Worm (Caenorhabditis elegans) whole organism, mixed stage, embryonic: ENCODE data around the gene scb-1.

Experiments used
- M03D4.4 ChIP-seq: sonication (generic microtip); optimal IDR thresholded peaks from 2 replicates; lab custom pipeline; 2017; ENCODE audit warnings: mild to moderate bottlenecking, missing genetic modification characterization, missing compliant biosample characterization
- bed-3 ChIP-seq: fragments of 200-800 bp; sonication (Bioruptor generic); optimal IDR thresholded peaks from 3 replicates; lab custom pipeline; 2018; ENCODE audit warnings: mild to moderate bottlenecking, missing genetic modification characterization, moderate library complexity, missing compliant biosample characterization
- blmp-1 ChIP-seq: fragments of 150-350 bp; optimal IDR thresholded peaks from 2 replicates; lab custom pipeline; 2014; ENCODE audit warnings: missing biosample characterization, missing genetic modification characterization
- ceh-39 ChIP-seq: fragments of 150-350 bp; optimal IDR thresholded peaks from 2 replicates; lab custom pipeline; 2014; ENCODE audit warnings: missing biosample characterization, missing genetic modification characterization
- ceh-43 ChIP-seq: fragments of 200-800 bp; sonication (Bioruptor generic); optimal IDR thresholded peaks from 2 replicates; lab custom pipeline; 2018; ENCODE audit warnings: mild to moderate bottlenecking, missing genetic modification characterization, moderate library complexity, missing compliant biosample characterization
- ceh-83 ChIP-seq: fragments of 200-800 bp; sonication (Bioruptor generic); optimal IDR thresholded peaks from 2 replicates; lab custom pipeline; 2018; ENCODE audit warnings: mild to moderate bottlenecking, missing genetic modification characterization, missing compliant biosample characterization
- ces-1 ChIP-seq: fragments of 150-350 bp; optimal IDR thresholded peaks from 2 replicates; lab custom pipeline; 2014; ENCODE audit warnings: missing biosample characterization, missing genetic modification reagents, missing genetic modification characterization
- cnd-1 ChIP-seq: fragments of 200-800 bp; sonication (Bioruptor generic); optimal IDR thresholded peaks from 2 replicates; lab custom pipeline; 2018; ENCODE audit warnings: mild to moderate bottlenecking, missing genetic modification characterization, missing compliant biosample characterization
- drap-1 ChIP-seq: fragments of 200-800 bp; sonication (Bioruptor generic); optimal IDR thresholded peaks from 3 replicates; lab custom pipeline; 2018; ENCODE audit warnings: mild to moderate bottlenecking, missing genetic modification characterization, missing compliant biosample characterization
- elt-1 ChIP-seq: sonication (generic microtip); optimal IDR thresholded peaks from 2 replicates; lab custom pipeline; 2017; ENCODE audit warnings: missing genetic modification characterization, mild to moderate bottlenecking, missing compliant biosample characterization, antibody characterized with exemption, moderate library complexity, borderline replicate concordance; ENCODE audit not compliant: insufficient read depth
- elt-3 ChIP-seq: fragments of 150-350 bp; optimal IDR thresholded peaks from 2 replicates; lab custom pipeline; 2014; ENCODE audit warnings: missing biosample characterization, missing genetic modification characterization
- flh-1 ChIP-seq: fragments of 200-800 bp; sonication (Bioruptor generic); optimal IDR thresholded peaks from 2 replicates; lab custom pipeline; 2018; ENCODE audit warnings: mild to moderate bottlenecking, missing genetic modification characterization, moderate library complexity, missing compliant biosample characterization
- ham-2 ChIP-seq: fragments of 200-800 bp; sonication (Bioruptor generic); optimal IDR thresholded peaks from 2 replicates; lab custom pipeline; 2018; ENCODE audit warnings: mild to moderate bottlenecking, missing genetic modification characterization, missing compliant biosample characterization
- hlh-1 ChIP-seq: fragments of 150-350 bp; optimal IDR thresholded peaks from 2 replicates; lab custom pipeline; 2014; ENCODE audit warnings: missing biosample characterization, missing genetic modification reagents, missing genetic modification characterization
- lin-13 ChIP-seq: fragments of 150-350 bp; optimal IDR thresholded peaks from 2 replicates; lab custom pipeline; 2014; ENCODE audit warnings: missing biosample characterization, missing genetic modification characterization
- lin-32 ChIP-seq: fragments of 200-800 bp; sonication (Bioruptor generic); optimal IDR thresholded peaks from 2 replicates; lab custom pipeline; 2018; ENCODE audit warnings: mild to moderate bottlenecking, missing genetic modification characterization, missing compliant biosample characterization
- lsy-2 ChIP-seq: fragments of 150-350 bp; optimal IDR thresholded peaks from 2 replicates; lab custom pipeline; 2014; ENCODE audit warnings: missing biosample characterization, missing genetic modification characterization
- mab-5 ChIP-seq: fragments of 150-350 bp; optimal IDR thresholded peaks from 2 replicates; lab custom pipeline; 2014; ENCODE audit warnings: missing biosample characterization, missing genetic modification characterization
- mep-1 ChIP-seq: fragments of 150-350 bp; optimal IDR thresholded peaks from 2 replicates; lab custom pipeline; 2017; ENCODE audit warnings: missing biosample characterization, missing genetic modification reagents, missing genetic modification characterization, inconsistent platforms
- mls-2 ChIP-seq: sonication (generic microtip); optimal IDR thresholded peaks from 2 replicates; lab custom pipeline; 2016; ENCODE audit warnings: mild to moderate bottlenecking, missing genetic modification characterization, moderate library complexity, missing compliant biosample characterization
- nhr-12 ChIP-seq: fragments of 150-350 bp; optimal IDR thresholded peaks from 2 replicates; lab custom pipeline; 2014; ENCODE audit warnings: missing biosample characterization, missing genetic modification characterization
- nhr-2 ChIP-seq: fragments of 150-350 bp; optimal IDR thresholded peaks from 2 replicates; lab custom pipeline; 2014; ENCODE audit warnings: missing biosample characterization, missing genetic modification characterization
- nhr-237 ChIP-seq: fragments of 150-350 bp; optimal IDR thresholded peaks from 2 replicates; lab custom pipeline; 2014; ENCODE audit warnings: missing biosample characterization, missing genetic modification characterization
- nhr-28 ChIP-seq: fragments of 150-350 bp; optimal IDR thresholded peaks from 2 replicates; lab custom pipeline; 2014; ENCODE audit warnings: missing biosample characterization, missing genetic modification characterization
- nhr-76 ChIP-seq: sonication (generic microtip); optimal IDR thresholded peaks from 2 replicates; lab custom pipeline; 2017; ENCODE audit warnings: missing biosample characterization, missing genetic modification characterization
- pha-4 ChIP-seq: fragments of 150-350 bp; optimal IDR thresholded peaks from 2 replicates; lab custom pipeline; 2018; ENCODE audit warnings: missing biosample characterization, missing genetic modification reagents, missing genetic modification characterization
- sem-2 ChIP-seq: fragments of 200-800 bp; sonication (Bioruptor generic); optimal IDR thresholded peaks from 2 replicates; lab custom pipeline; 2018; ENCODE audit warnings: mild to moderate bottlenecking, missing genetic modification characterization, missing compliant biosample characterization
- snpc-4 ChIP-seq: fragments of 150-350 bp; optimal IDR thresholded peaks from 2 replicates; lab custom pipeline; 2014; ENCODE audit warnings: missing biosample characterization, missing genetic modification characterization
- sptf-1 ChIP-seq: sonication (generic microtip); optimal IDR thresholded peaks from 2 replicates; lab custom pipeline; 2017; ENCODE audit warnings: mild to moderate bottlenecking, missing genetic modification characterization, moderate library complexity, missing compliant biosample characterization
- tbx-8 ChIP-seq: fragments of 200-800 bp; sonication (Bioruptor generic); optimal IDR thresholded peaks from 2 replicates; lab custom pipeline; 2018; ENCODE audit warnings: mild to moderate bottlenecking, missing genetic modification characterization, moderate library complexity, missing compliant biosample characterization
- unc-120 ChIP-seq: sonication (generic microtip); optimal IDR thresholded peaks from 2 replicates; lab custom pipeline; 2017; ENCODE audit warnings: missing genetic modification characterization, missing compliant biosample characterization; ENCODE audit not compliant: poor library complexity, severe bottlenecking
- unc-39 ChIP-seq: fragments of 150-350 bp; optimal IDR thresholded peaks from 2 replicates; lab custom pipeline; 2014; ENCODE audit warnings: missing biosample characterization, missing genetic modification characterization
- unc-62 ChIP-seq: fragments of 150-350 bp; optimal IDR thresholded peaks from 2 replicates; lab custom pipeline; 2014; ENCODE audit warnings: missing biosample characterization, missing genetic modification reagents, missing genetic modification characterization
- zip-8 ChIP-seq: fragments of 150-350 bp; optimal IDR thresholded peaks from 2 replicates; lab custom pipeline; 2014; ENCODE audit warnings: missing biosample characterization, missing genetic modification characterization
- ztf-11 ChIP-seq: fragments of 150-350 bp; optimal IDR thresholded peaks from 2 replicates; lab custom pipeline; 2014; ENCODE audit warnings: missing biosample characterization, missing genetic modification characterization

The scb-1 gene

ce11 chrV:11083691-11084090 is 35.8 kb downstream of the scb-1 start:
- TF ChIP-seq mls-2 (tag; lab: Kevin White, UChicago) (no peak), blmp-1 (tag; lab: Kevin White, UChicago) (no peak), ceh-39 (tag; lab: Kevin White, UChicago) (peak; percentile 26), cnd-1 (tag; lab: Kevin White, UChicago) (no peak), zip-8 (tag; lab: Kevin White, UChicago) (peak; percentile 95), sem-2 (GFP tag; lab: Kevin White, UChicago) (no peak), ham-2 (GFP tag; lab: Kevin White, UChicago) (peak; percentile 21), nhr-28 (tag; lab: Kevin White, UChicago) (no peak), elt-1 (peak; percentile 24), nhr-237 (tag; lab: Kevin White, UChicago) (peak; percentile 75), mep-1 (tag; lab: Kevin White, UChicago) (no peak), mab-5 (peak; percentile 74), unc-62 (GFP tag; lab: Kevin White, UChicago) (peak; percentile 70), hlh-1 (peak; percentile 85), unc-120 (peak; percentile 90)

- TF ChIP-seq ceh-39 (tag; lab: Kevin White, UChicago) (no peak), pha-4 (tag; lab: Kevin White, UChicago) (no peak), unc-120 (no peak), snpc-4 (tag; lab: Kevin White, UChicago) (no peak), mep-1 (tag; lab: Kevin White, UChicago) (no peak), lin-13 (tag; lab: Kevin White, UChicago) (no peak), nhr-2 (tag; lab: Kevin White, UChicago) (no peak), nhr-76 (no peak), lin-32 (GFP tag; lab: Kevin White, UChicago) (no peak), nhr-237 (tag; lab: Kevin White, UChicago) (no peak), sptf-1 (tag; lab: Kevin White, UChicago) (no peak), lsy-2 (tag; lab: Kevin White, UChicago) (no peak), drap-1 (GFP tag; lab: Kevin White, UChicago) (no peak), M03D4.4 (tag; lab: Kevin White, UChicago) (no peak), ztf-11 (tag; lab: Kevin White, UChicago) (no peak), nhr-12 (no peak), unc-62 (GFP tag; lab: Kevin White, UChicago) (no peak), nhr-28 (tag; lab: Kevin White, UChicago) (no peak)
These were observed 36.5 kb downstream of the scb-1 start for ce11 chrV:11082964-11083363.

ce11 chrV:11082475-11082874 is 37.0 kb downstream of the scb-1 start:
- TF ChIP-seq ceh-39 (tag; lab: Kevin White, UChicago) (no peak), mab-5 (no peak), zip-8 (tag; lab: Kevin White, UChicago) (no peak), mep-1 (tag; lab: Kevin White, UChicago) (peak; percentile 36), mls-2 (tag; lab: Kevin White, UChicago) (no peak), lin-13 (tag; lab: Kevin White, UChicago) (no peak), flh-1 (no peak), blmp-1 (tag; lab: Kevin White, UChicago) (no peak), M03D4.4 (tag; lab: Kevin White, UChicago) (peak; percentile 27), sptf-1 (tag; lab: Kevin White, UChicago) (no peak), ztf-11 (tag; lab: Kevin White, UChicago) (no peak), elt-3 (tag; lab: Kevin White, UChicago) (no peak), nhr-12 (no peak), cnd-1 (tag; lab: Kevin White, UChicago) (no peak), snpc-4 (tag; lab: Kevin White, UChicago) (no peak), ceh-83 (GFP tag; lab: Kevin White, UChicago) (no peak), elt-1 (no peak), nhr-76 (no peak), tbx-8 (GFP tag; lab: Kevin White, UChicago) (no peak), unc-120 (peak; percentile 90), pha-4 (tag; lab: Kevin White, UChicago) (peak; percentile 54), hlh-1 (peak; percentile 76), lsy-2 (tag; lab: Kevin White, UChicago) (no peak), nhr-2 (tag; lab: Kevin White, UChicago) (no peak), drap-1 (GFP tag; lab: Kevin White, UChicago) (no peak), ceh-43 (GFP tag; lab: Kevin White, UChicago) (no peak), unc-39 (no peak), nhr-237 (tag; lab: Kevin White, UChicago) (peak; percentile 50), lin-32 (GFP tag; lab: Kevin White, UChicago) (no peak), sem-2 (GFP tag; lab: Kevin White, UChicago) (no peak), bed-3 (no peak), nhr-28 (tag; lab: Kevin White, UChicago) (no peak), ham-2 (GFP tag; lab: Kevin White, UChicago) (no peak), ces-1 (GFP tag; lab: Kevin White, UChicago) (no peak), unc-62 (GFP tag; lab: Kevin White, UChicago) (peak; percentile 58)
